Worm (Caenorhabditis elegans): ENCODE data around the gene T11F9.10.

DNA sequence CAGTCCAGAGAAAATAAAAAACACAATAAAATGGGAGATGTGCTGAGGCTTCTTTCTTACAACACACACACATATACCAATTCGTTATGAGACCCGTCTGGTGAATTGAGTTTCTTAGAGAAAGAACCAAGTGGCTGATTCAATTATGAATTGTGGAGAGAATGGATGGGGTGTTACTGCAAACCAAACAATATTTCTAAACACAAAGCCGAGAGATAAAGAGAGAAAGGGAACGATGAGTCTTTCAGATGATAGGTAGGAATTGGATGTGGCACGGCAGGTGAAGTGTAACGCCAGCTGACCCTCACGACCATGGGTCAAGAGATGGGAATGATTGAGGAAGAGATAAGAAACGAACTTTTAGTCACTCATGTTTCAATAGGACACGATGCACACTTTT is 40.5 kb upstream of the T11F9.10 start, which contains the start of gene mig-17:
- no peak for TF ChIP-seq dao-5 (tag; optimal IDR thresholded peaks at IDR 0.05)
- no peak for TF ChIP-seq him-1 (tag; optimal IDR thresholded peaks at IDR 0.05)
- no peak for TF ChIP-seq W03F9.2 (tag; optimal IDR thresholded peaks at IDR 0.05)

Measured in whole organism, L4/young adult.